Worm (Caenorhabditis elegans): ENCODE data around the gene M28.10.

The M28.10 gene

DNA sequence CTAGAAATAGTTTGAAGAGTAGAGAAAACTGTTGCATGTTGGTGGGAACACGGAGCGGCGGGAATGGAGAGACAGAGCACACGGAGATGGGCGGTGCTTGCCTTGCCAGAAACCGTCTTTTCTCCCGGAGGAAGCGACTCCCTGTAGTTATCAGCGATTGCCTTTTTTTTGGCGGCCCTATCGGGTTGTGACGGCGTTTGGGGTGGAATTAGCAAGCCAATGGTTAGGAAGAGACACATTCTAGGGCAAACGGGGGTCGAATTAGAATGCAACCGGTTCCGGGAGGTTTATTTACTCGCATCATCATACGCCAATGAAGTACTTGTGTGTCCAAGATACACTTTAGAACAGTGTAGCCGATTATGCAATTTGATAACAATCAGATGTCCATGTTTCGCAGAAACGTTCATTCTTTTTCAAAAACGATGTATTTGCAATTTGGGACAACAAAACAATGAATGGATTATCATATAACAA is 10.4 kb downstream of the M28.10 start, which contains the start of gene lact-3 (continued):
- TF ChIP-seq xnd-1 (tag; optimal IDR thresholded peaks at IDR 0.05) (peak; percentile 37), tbp1 (GFP tag; optimal IDR thresholded peaks at IDR 0.05) (peak; percentile 35), F49E8.2 (tag; optimal IDR thresholded peaks at IDR 0.05; ENCODE audit: insufficient read depth) (peak; percentile 70), Y79H2A.3 (GFP tag; conservative IDR thresholded peaks at IDR 0.05) (0 out of 2 replicates have a peak, but pooled peaks have one; percentile 38), F37B4.10 (GFP tag; IDR thresholded peaks at IDR 0.05) (no peak)

DNA sequence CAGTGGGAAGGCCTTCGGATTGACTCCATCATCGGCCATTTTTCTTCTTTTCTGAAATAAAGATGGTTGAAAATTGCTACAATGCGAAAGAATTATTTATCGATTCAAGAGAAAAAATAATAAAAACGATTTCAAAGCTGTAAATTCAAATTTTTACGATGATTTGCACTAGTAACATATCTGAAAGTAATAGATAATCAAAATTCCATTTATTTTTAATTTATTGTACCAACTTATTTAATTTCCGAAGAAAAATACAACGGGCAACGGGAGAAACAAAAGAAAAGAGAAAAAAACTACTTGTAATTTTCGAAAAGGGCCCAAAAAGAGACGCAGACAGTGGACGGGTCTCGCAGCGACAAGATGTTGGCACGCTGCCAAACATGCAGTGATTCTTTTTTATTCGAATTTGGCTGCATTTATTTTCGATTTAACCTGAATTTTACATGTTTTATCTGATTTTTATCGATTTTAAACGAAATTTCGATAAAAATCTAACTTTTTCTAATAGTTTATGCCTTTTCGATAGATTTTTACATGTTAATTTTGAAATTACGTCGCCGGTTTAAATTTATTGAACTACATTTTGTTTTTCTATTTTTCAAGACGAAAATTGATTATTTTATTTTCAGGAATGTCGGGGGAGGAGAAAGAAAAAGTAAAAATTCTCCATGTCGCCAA is 11.4 kb downstream of the M28.10 start, which contains the start of the genes snu-13 and rsp-7:
TSS of gene snu-13 (minus strand) at position 51 of the 681 bp plus-strand sequence.
TSS of gene rsp-7 (plus strand) at position 631 of the 681 bp plus-strand sequence.
- TF ChIP-seq F10E7.11 (tag; optimal IDR thresholded peaks at IDR 0.05) (no peak), dox-1 (GFP tag; IDR thresholded peaks at IDR 0.05) (peak; percentile 64; the same call in 1 of the 2 replicates), F33H1.4 (GFP tag; IDR thresholded peaks at IDR 0.05) (peak; percentile 91), somi-1 (GFP tag; optimal IDR thresholded peaks at IDR 0.05) (peak; percentile 0), chd-7 (tag; optimal IDR thresholded peaks at IDR 0.05) (no peak), ama-1 (optimal IDR thresholded peaks at IDR 0.05) (no peak), ama-1 (GFP tag; optimal IDR thresholded peaks at IDR 0.05) (no peak), B0035.1 (tag; optimal IDR thresholded peaks at IDR 0.05) (no peak), B0336.3 (GFP tag; IDR thresholded peaks at IDR 0.05) (no peak), egl-18 (GFP tag; IDR thresholded peaks at IDR 0.05) (no peak), dpl-1 (GFP tag; optimal IDR thresholded peaks at IDR 0.05) (peak; percentile 21), attf-5 (GFP tag; optimal IDR thresholded peaks at IDR 0.05) (peak; percentile 69), lsl-1 (GFP tag; optimal IDR thresholded peaks at IDR 0.05) (peak; percentile 69), bed-2 (GFP tag; IDR thresholded peaks at IDR 0.05) (no peak), mcd-1 (GFP tag; IDR thresholded peaks at IDR 0.05) (peak; percentile 72), ZK185.1 (tag; optimal IDR thresholded peaks at IDR 0.05; ENCODE audit: poor library complexity, severe bottlenecking) (peak; percentile 25), nfyb-1 (GFP tag; IDR thresholded peaks at IDR 0.05) (no peak), him-1 (tag; optimal IDR thresholded peaks at IDR 0.05) (no peak), snpc-4 (GFP tag; optimal IDR thresholded peaks at IDR 0.05) (peak; percentile 54), snpc-4 (tag; optimal IDR thresholded peaks at IDR 0.05) (peak in 3 of 4 experiments; percentile 23 to 74 (median 29)), unc-62 (GFP tag; optimal IDR thresholded peaks at IDR 0.05) (no peak), nfya-1 (tag; optimal IDR thresholded peaks at IDR 0.05; ENCODE audit: borderline replicate concordance, insufficient read depth) (no peak), Y53G8AR.9 (GFP tag; conservative IDR thresholded peaks at IDR 0.05) (no peak), ztf-25 (GFP tag; IDR thresholded peaks at IDR 0.05) (no peak), sdz-38 (tag; optimal IDR thresholded peaks at IDR 0.05) (no peak), ets-4 (GFP tag; optimal IDR thresholded peaks at IDR 0.05) (no peak), bed-1 (GFP tag; IDR thresholded peaks at IDR 0.05) (no peak), ceh-27 (GFP tag; optimal IDR thresholded peaks at IDR 0.05) (peak; percentile 28), F57C9.4 (tag; optimal IDR thresholded peaks at IDR 0.05) (no peak), nhr-179 (tag; optimal IDR thresholded peaks at IDR 0.05) (no peak), ztf-28 (GFP tag; IDR thresholded peaks at IDR 0.05) (no peak), ztf-18 (tag; optimal IDR thresholded peaks at IDR 0.05) (peak; percentile 3), ztf-26 (tag; optimal IDR thresholded peaks at IDR 0.05) (no peak), dpff-1 (tag; optimal IDR thresholded peaks at IDR 0.05) (no peak), attf-3 (GFP tag; conservative IDR thresholded peaks at IDR 0.05) (no peak), sptf-2 (GFP tag; optimal IDR thresholded peaks at IDR 0.05) (no peak), F49E8.2 (tag; optimal IDR thresholded peaks at IDR 0.05; ENCODE audit: insufficient read depth) (peak; percentile 31), ceh-58 (GFP tag; IDR thresholded peaks at IDR 0.05) (no peak), C17E4.6 (GFP tag; IDR thresholded peaks at IDR 0.05) (no peak), ekl-4 (GFP tag; IDR thresholded peaks at IDR 0.05) (no peak), snpc-3.4 (tag; optimal IDR thresholded peaks at IDR 0.05) (no peak), mel-28 (tag; optimal IDR thresholded peaks at IDR 0.05; ENCODE audit: borderline replicate concordance) (no peak), Y95B8A.8 (GFP tag; IDR thresholded peaks at IDR 0.05) (no peak)
